Fruit fly (Drosophila melanogaster) whole organism, adult: ENCODE results near the gene Usp1.

Source experiments
- CG11617 ChIP-seq: fragments of 200-800 bp; sonication (Bioruptor generic); optimal IDR thresholded peaks from 2 replicates; lab custom pipeline; 2017; ENCODE audit warnings: mild to moderate bottlenecking, missing biosample characterization, missing genetic modification reagents, missing genetic modification characterization
- CG12768 ChIP-seq: fragments of 200-800 bp; sonication (Bioruptor generic); optimal IDR thresholded peaks from 2 replicates; lab custom pipeline; 2017; ENCODE audit warnings: missing biosample characterization, missing genetic modification characterization, mild to moderate bottlenecking, moderate library complexity, missing genetic modification reagents
- CG14711 ChIP-seq: fragments of 200-800 bp; sonication (Bioruptor generic); optimal IDR thresholded peaks from 2 replicates; lab custom pipeline; 2018; ENCODE audit warnings: missing biosample characterization, mild to moderate bottlenecking, missing genetic modification characterization, moderate library complexity
- CG1620 ChIP-seq: fragments of 200-800 bp; sonication (Bioruptor generic); optimal IDR thresholded peaks from 2 replicates; lab custom pipeline; 2016; ENCODE audit warnings: missing biosample characterization, missing genetic modification characterization
- CG33017 ChIP-seq: fragments of 200-800 bp; sonication (Bioruptor generic); optimal IDR thresholded peaks from 2 replicates; lab custom pipeline; 2018; ENCODE audit warnings: missing biosample characterization, mild to moderate bottlenecking, missing genetic modification characterization, moderate library complexity
- CG5204 ChIP-seq: fragments of 200-800 bp; sonication (Bioruptor generic); optimal IDR thresholded peaks from 2 replicates; lab custom pipeline; 2016; ENCODE audit warnings: missing biosample characterization, missing genetic modification characterization
- CG7045 ChIP-seq: fragments of 200-800 bp; sonication (Bioruptor generic); optimal IDR thresholded peaks from 2 replicates; lab custom pipeline; 2017; ENCODE audit warnings: missing biosample characterization, mild to moderate bottlenecking, missing genetic modification characterization
- CG7101 ChIP-seq: fragments of 200-800 bp; sonication (Bioruptor generic); optimal IDR thresholded peaks from 2 replicates; lab custom pipeline; 2018; ENCODE audit warnings: missing biosample characterization, mild to moderate bottlenecking, missing genetic modification characterization, moderate library complexity
- Clk ChIP-seq: fragments of 200-800 bp; sonication (Bioruptor generic); optimal IDR thresholded peaks from 2 replicates; lab custom pipeline; 2017; ENCODE audit warnings: missing biosample characterization, missing genetic modification characterization
- Crg-1 ChIP-seq: fragments of 200-800 bp; sonication (Bioruptor generic); optimal IDR thresholded peaks from 2 replicates; lab custom pipeline; 2016; ENCODE audit warnings: missing biosample characterization, missing genetic modification characterization
- Hr96 ChIP-seq: fragments of 200-800 bp; sonication (Bioruptor generic); optimal IDR thresholded peaks from 2 replicates; lab custom pipeline; 2016; ENCODE audit warnings: missing biosample characterization, missing genetic modification characterization
- Mnt ChIP-seq: fragments of 200-800 bp; sonication (Bioruptor generic); optimal IDR thresholded peaks from 2 replicates; lab custom pipeline; 2016; ENCODE audit warnings: missing biosample characterization, mild to moderate bottlenecking, missing genetic modification characterization
- bab1 ChIP-seq: fragments of 200-800 bp; sonication (Bioruptor generic); optimal IDR thresholded peaks from 3 replicates; lab custom pipeline; 2019; ENCODE audit warnings: missing biosample characterization, mild to moderate bottlenecking, missing genetic modification characterization, moderate library complexity
- cic ChIP-seq: fragments of 200-800 bp; sonication (Bioruptor generic); optimal IDR thresholded peaks from 2 replicates; lab custom pipeline; 2017; ENCODE audit warnings: missing biosample characterization, mild to moderate bottlenecking, missing genetic modification characterization, moderate library complexity
- cnc ChIP-seq, 2 experiments: fragments of >200 bp; optimal IDR thresholded peaks; 2 replicates each; lab custom pipeline; 2017
- kay ChIP-seq: fragments of 200-800 bp; sonication (Bioruptor generic); peaks from one replicate; lab custom pipeline; 2016; ENCODE audit warnings: missing biosample characterization, missing genetic modification characterization, borderline replicate concordance
- ovo ChIP-seq: fragments of 200-800 bp; sonication (Bioruptor generic); optimal IDR thresholded peaks from 2 replicates; lab custom pipeline; 2016; ENCODE audit warnings: missing biosample characterization, missing genetic modification characterization
- pad ChIP-seq: fragments of 200-800 bp; sonication (Bioruptor generic); optimal IDR thresholded peaks from 3 replicates; lab custom pipeline; 2017; ENCODE audit warnings: missing biosample characterization, missing genetic modification characterization, mild to moderate bottlenecking, moderate library complexity, missing genetic modification reagents
- tj ChIP-seq: fragments of 200-800 bp; sonication (Bioruptor generic); optimal IDR thresholded peaks from 3 replicates; lab custom pipeline; 2017; ENCODE audit warnings: missing biosample characterization, mild to moderate bottlenecking, missing genetic modification characterization, moderate library complexity
- toe ChIP-seq: fragments of 200-800 bp; sonication (Bioruptor generic); optimal IDR thresholded peaks from 2 replicates; lab custom pipeline; 2016; ENCODE audit warnings: missing biosample characterization, missing genetic modification characterization

Usp1 gene

dm6 chr3R:29266607-29267006, 37.6 kb downstream of the Usp1 start:
- TF ChIP-seq CG1620 (GFP tag; lab: Kevin White, UChicago) (no peak), kay (GFP tag; lab: Kevin White, UChicago) (no peak), cic (GFP tag; lab: Kevin White, UChicago) (no peak), bab1 (GFP tag; lab: Kevin White, UChicago) (no peak), Mnt (GFP tag; lab: Kevin White, UChicago) (no peak), CG14711 (tag; lab: Kevin White, UChicago) (no peak), toe (no peak), CG12768 (GFP tag; lab: Kevin White, UChicago) (no peak), tj (no peak), CG5204 (GFP tag; lab: Kevin White, UChicago) (no peak), CG33017 (tag; lab: Kevin White, UChicago) (no peak), Hr96 (GFP tag; lab: Kevin White, UChicago) (no peak), cnc (optimal IDR thresholded peaks at IDR 0.05; lab: Kevin White, UChicago) (no peak)

- no peak for TF ChIP-seq CG7045 (GFP tag; lab: Kevin White, UChicago)
- no peak for TF ChIP-seq bab1 (GFP tag; lab: Kevin White, UChicago)
- no peak for TF ChIP-seq CG12768 (GFP tag; lab: Kevin White, UChicago)
- no peak for TF ChIP-seq CG33017 (tag; lab: Kevin White, UChicago)
- no peak for TF ChIP-seq tj
- no peak for TF ChIP-seq toe
- no peak for TF ChIP-seq ovo (GFP tag; lab: Kevin White, UChicago)
- no peak for TF ChIP-seq Mnt (GFP tag; lab: Kevin White, UChicago)
- TF ChIP-seq CG11617 (GFP tag; lab: Kevin White, UChicago): no peak
- TF ChIP-seq cic (GFP tag; lab: Kevin White, UChicago): no peak
- no peak for TF ChIP-seq Clk
- TF ChIP-seq Crg-1 (GFP tag; lab: Kevin White, UChicago): no peak
- TF ChIP-seq pad (GFP tag; lab: Kevin White, UChicago): no peak
- no peak for TF ChIP-seq kay (GFP tag; lab: Kevin White, UChicago)
- TF ChIP-seq CG7101 (tag; lab: Kevin White, UChicago): no peak
- no peak for TF ChIP-seq CG5204 (GFP tag; lab: Kevin White, UChicago)
- no peak for TF ChIP-seq Hr96 (GFP tag; lab: Kevin White, UChicago)
Observed at dm6 chr3R:29268062-29268461, 39.1 kb downstream of the Usp1 start.

- TF ChIP-seq CG7101 (tag; lab: Kevin White, UChicago): no peak
- no peak for TF ChIP-seq CG12768 (GFP tag; lab: Kevin White, UChicago)
- TF ChIP-seq CG33017 (tag; lab: Kevin White, UChicago): no peak
- no peak for TF ChIP-seq CG5204 (GFP tag; lab: Kevin White, UChicago)
- no peak for TF ChIP-seq bab1 (GFP tag; lab: Kevin White, UChicago)
- TF ChIP-seq CG11617 (GFP tag; lab: Kevin White, UChicago): no peak
- TF ChIP-seq CG1620 (GFP tag; lab: Kevin White, UChicago): no peak
- no peak for TF ChIP-seq Crg-1 (GFP tag; lab: Kevin White, UChicago)
- no peak for TF ChIP-seq pad (GFP tag; lab: Kevin White, UChicago)
- TF ChIP-seq CG14711 (tag; lab: Kevin White, UChicago): no peak
- TF ChIP-seq kay (GFP tag; lab: Kevin White, UChicago): no peak
- no peak for TF ChIP-seq toe
- no peak for TF ChIP-seq Mnt (GFP tag; lab: Kevin White, UChicago)
Observed at dm6 chr3R:29269204-29269603, 40.2 kb downstream of the Usp1 start.

dm6 chr3R:29273029-29273428, 44.1 kb downstream of the Usp1 start:
- TF ChIP-seq CG5204 (GFP tag; lab: Kevin White, UChicago) (no peak), CG12768 (GFP tag; lab: Kevin White, UChicago) (no peak), pad (GFP tag; lab: Kevin White, UChicago) (no peak), tj (no peak), Mnt (GFP tag; lab: Kevin White, UChicago) (no peak), CG1620 (GFP tag; lab: Kevin White, UChicago) (no peak), CG14711 (tag; lab: Kevin White, UChicago) (no peak), kay (GFP tag; lab: Kevin White, UChicago) (no peak), Clk (no peak), CG33017 (tag; lab: Kevin White, UChicago) (no peak), CG7101 (tag; lab: Kevin White, UChicago) (no peak), ovo (GFP tag; lab: Kevin White, UChicago) (no peak), CG11617 (GFP tag; lab: Kevin White, UChicago) (no peak), CG7045 (GFP tag; lab: Kevin White, UChicago) (no peak), toe (no peak), bab1 (GFP tag; lab: Kevin White, UChicago) (no peak), cnc (optimal IDR thresholded peaks at IDR 0.05; lab: Kevin White, UChicago) (no peak)

- no peak for TF ChIP-seq tj
Observed at dm6 chr3R:29274590-29274989, 45.6 kb downstream of the Usp1 start.

- no peak for TF ChIP-seq bab1 (GFP tag; lab: Kevin White, UChicago)
- TF ChIP-seq cnc (optimal IDR thresholded peaks at IDR 0.05; lab: Kevin White, UChicago): no peak
- TF ChIP-seq CG14711 (tag; lab: Kevin White, UChicago): no peak
- no peak for TF ChIP-seq ovo (GFP tag; lab: Kevin White, UChicago)
Observed at dm6 chr3R:29277009-29277408, 48.0 kb downstream of the Usp1 start.

dm6 chr3R:29277748-29278147, 48.8 kb downstream of the Usp1 start:
- no peak for TF ChIP-seq toe
- TF ChIP-seq pad (GFP tag; lab: Kevin White, UChicago): no peak
- TF ChIP-seq CG7101 (tag; lab: Kevin White, UChicago): no peak
- no peak for TF ChIP-seq CG12768 (GFP tag; lab: Kevin White, UChicago)
- no peak for TF ChIP-seq Mnt (GFP tag; lab: Kevin White, UChicago)
- no peak for TF ChIP-seq Clk
- no peak for TF ChIP-seq bab1 (GFP tag; lab: Kevin White, UChicago)
- TF ChIP-seq Crg-1 (GFP tag; lab: Kevin White, UChicago): no peak
- TF ChIP-seq kay (GFP tag; lab: Kevin White, UChicago): no peak
- no peak for TF ChIP-seq CG33017 (tag; lab: Kevin White, UChicago)
- no peak for TF ChIP-seq CG5204 (GFP tag; lab: Kevin White, UChicago)
- TF ChIP-seq tj: no peak
- no peak for TF ChIP-seq cic (GFP tag; lab: Kevin White, UChicago)
- TF ChIP-seq CG11617 (GFP tag; lab: Kevin White, UChicago): no peak
- no peak for TF ChIP-seq CG7045 (GFP tag; lab: Kevin White, UChicago)
